Worm (Caenorhabditis elegans) whole organism, early embryonic: ENCODE data around the gene frpr-2.

Experiments used
- B0310.2 ChIP-seq: sonication (generic microtip); optimal IDR thresholded peaks from 2 replicates; lab custom pipeline; 2016; ENCODE audit warnings: mild to moderate bottlenecking, missing genetic modification characterization, missing compliant biosample characterization
- F13C5.2 ChIP-seq: sonication (generic microtip); optimal IDR thresholded peaks from 2 replicates; lab custom pipeline; 2017; ENCODE audit warnings: mild to moderate bottlenecking, missing genetic modification characterization, inconsistent platforms, missing compliant biosample characterization
- aly-1 ChIP-seq: sonication (generic microtip); optimal IDR thresholded peaks from 2 replicates; lab custom pipeline; 2016; ENCODE audit warnings: missing genetic modification characterization, missing compliant biosample characterization
- ama-1 ChIP-seq: fragments of 150-350 bp; optimal IDR thresholded peaks from 2 replicates; lab custom pipeline; 2014
- ceh-13 ChIP-seq: fragments of 200-800 bp; sonication (Bioruptor generic); optimal IDR thresholded peaks from 2 replicates; lab custom pipeline; 2018; ENCODE audit warnings: mild to moderate bottlenecking, missing genetic modification characterization, missing compliant biosample characterization
- ceh-36 ChIP-seq: sonication (generic microtip); optimal IDR thresholded peaks from 2 replicates; lab custom pipeline; 2016; ENCODE audit warnings: missing genetic modification characterization, inconsistent platforms, missing compliant biosample characterization
- ets-7 ChIP-seq: sonication (generic microtip); optimal IDR thresholded peaks from 2 replicates; lab custom pipeline; 2016; ENCODE audit warnings: missing genotype, missing genetic modification characterization, missing compliant biosample characterization
- flt-1 ChIP-seq: fragments of 200-800 bp; sonication (Bioruptor generic); IDR thresholded peaks from 2 replicates; pipeline ENCODE4 v1.3.6; 2022; ENCODE audit warnings: missing genetic modification characterization, missing compliant biosample characterization
- hmbx-1 ChIP-seq: sonication (generic microtip); optimal IDR thresholded peaks from 2 replicates; lab custom pipeline; 2016; ENCODE audit warnings: mild to moderate bottlenecking, missing genetic modification characterization, missing compliant biosample characterization
- hmg-4 ChIP-seq: fragments of 200-800 bp; sonication (Bioruptor generic); optimal IDR thresholded peaks from 2 replicates; lab custom pipeline; 2018; ENCODE audit warnings: mild to moderate bottlenecking, missing genetic modification characterization, missing compliant biosample characterization
- hnd-1 ChIP-seq: sonication (generic microtip); optimal IDR thresholded peaks from 2 replicates; lab custom pipeline; 2016; ENCODE audit warnings: missing genetic modification characterization, missing compliant biosample characterization
- pes-1 ChIP-seq: fragments of 200-800 bp; sonication (Bioruptor generic); IDR thresholded peaks from 2 replicates; pipeline ENCODE4 v1.3.6; 2022; ENCODE audit warnings: missing genetic modification reagents, missing genetic modification characterization, missing compliant biosample characterization
- scrt-1 ChIP-seq: fragments of 200-800 bp; sonication (Bioruptor generic); IDR thresholded peaks from 2 replicates; pipeline ENCODE4 v1.3.6; 2022; ENCODE audit warnings: missing genetic modification characterization, missing compliant biosample characterization
- sea-1 ChIP-seq: fragments of 200-800 bp; sonication (Bioruptor generic); conservative IDR thresholded peaks from 2 replicates; pipeline ENCODE4 v1.3.6; 2022; ENCODE audit warnings: missing genetic modification characterization, missing compliant biosample characterization
- tbx-11 ChIP-seq: fragments of 200-800 bp; sonication (Bioruptor generic); IDR thresholded peaks from 2 replicates; pipeline ENCODE4 v1.3.6; 2022; ENCODE audit warnings: missing genetic modification characterization, missing compliant biosample characterization
- tbx-37 ChIP-seq: fragments of 200-800 bp; sonication (Bioruptor generic); conservative IDR thresholded peaks from 2 replicates; pipeline ENCODE4 v1.3.6; 2022; ENCODE audit warnings: missing genetic modification reagents, missing genetic modification characterization, missing compliant biosample characterization
- tra-4 ChIP-seq: sonication (generic microtip); optimal IDR thresholded peaks from 2 replicates; lab custom pipeline; 2017; ENCODE audit warnings: missing genetic modification characterization, missing compliant biosample characterization

Gene frpr-2

DNA sequence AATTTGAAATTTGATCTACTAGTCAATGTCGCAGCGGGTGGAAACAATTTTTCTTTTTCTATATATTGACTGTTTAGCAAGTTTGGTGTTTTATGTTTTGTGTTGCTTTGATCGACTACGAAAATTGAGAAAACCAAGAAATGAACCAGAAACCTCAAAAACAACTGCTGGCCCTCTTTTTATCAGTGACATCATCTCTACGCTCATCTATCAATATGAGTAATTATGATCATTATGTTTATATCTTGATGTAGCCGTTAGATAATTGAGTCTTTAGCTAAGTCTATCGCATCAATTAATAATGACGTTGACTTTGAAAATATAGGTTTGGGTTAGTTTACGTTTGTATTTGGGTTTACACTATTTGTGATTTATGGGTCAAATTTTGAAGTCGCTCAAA lies 29.6 kb upstream of the frpr-2 start:
- no peak for TF ChIP-seq tra-4 (tag; lab: Kevin White, UChicago)
- TF ChIP-seq sea-1 = no peak
- TF ChIP-seq ceh-13 (GFP tag; lab: Kevin White, UChicago) = no peak
- no peak for TF ChIP-seq hnd-1 (tag; lab: Kevin White, UChicago)
- no peak for TF ChIP-seq B0310.2
- TF ChIP-seq ceh-36 (tag; lab: Kevin White, UChicago) = no peak
- TF ChIP-seq aly-1 (tag; lab: Kevin White, UChicago) = no peak
- no peak for TF ChIP-seq flt-1
- TF ChIP-seq F13C5.2 (tag; lab: Kevin White, UChicago) = no peak
- TF ChIP-seq scrt-1 = no peak
- no peak for TF ChIP-seq tbx-37 (GFP tag; lab: Robert Waterston, UW)
- TF ChIP-seq ets-7 = no peak
- TF ChIP-seq pes-1 = no peak
- no peak for TF ChIP-seq ama-1 (lab: Kevin White, UChicago)
- no peak for TF ChIP-seq tbx-11 (GFP tag; lab: Robert Waterston, UW)
- TF ChIP-seq hmg-4 (GFP tag; lab: Kevin White, UChicago) = no peak
- TF ChIP-seq hmbx-1 = no peak

DNA sequence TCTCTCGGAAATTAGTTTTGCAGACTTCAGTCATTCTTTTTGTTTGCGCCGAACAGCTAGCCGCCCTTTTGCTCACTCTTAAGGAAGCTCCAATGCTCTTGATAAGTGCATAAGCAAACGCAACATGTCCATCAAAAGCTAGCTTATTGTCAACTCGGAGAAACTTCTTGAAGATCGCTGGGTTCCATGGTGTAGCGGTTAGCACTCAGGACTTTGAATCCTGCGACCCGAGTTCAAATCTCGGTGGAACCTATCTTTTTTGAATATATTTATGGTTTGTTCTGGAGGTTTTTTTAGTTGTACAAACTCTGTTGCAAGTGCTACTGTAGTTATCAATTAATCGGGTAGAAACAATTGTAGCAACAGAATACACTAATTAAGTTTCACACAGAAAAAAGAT lies 27.7 kb upstream of the frpr-2 start:
- TF ChIP-seq tra-4 (tag; lab: Kevin White, UChicago) (no peak), ama-1 (lab: Kevin White, UChicago) (no peak), ets-7 (no peak), sea-1 (no peak), hmg-4 (GFP tag; lab: Kevin White, UChicago) (no peak), pes-1 (no peak), hmbx-1 (no peak), B0310.2 (no peak), flt-1 (no peak), ceh-36 (tag; lab: Kevin White, UChicago) (no peak), scrt-1 (no peak), tbx-11 (GFP tag; lab: Robert Waterston, UW) (no peak), tbx-37 (GFP tag; lab: Robert Waterston, UW) (no peak), aly-1 (tag; lab: Kevin White, UChicago) (no peak), ceh-13 (GFP tag; lab: Kevin White, UChicago) (no peak), hnd-1 (tag; lab: Kevin White, UChicago) (no peak)

DNA sequence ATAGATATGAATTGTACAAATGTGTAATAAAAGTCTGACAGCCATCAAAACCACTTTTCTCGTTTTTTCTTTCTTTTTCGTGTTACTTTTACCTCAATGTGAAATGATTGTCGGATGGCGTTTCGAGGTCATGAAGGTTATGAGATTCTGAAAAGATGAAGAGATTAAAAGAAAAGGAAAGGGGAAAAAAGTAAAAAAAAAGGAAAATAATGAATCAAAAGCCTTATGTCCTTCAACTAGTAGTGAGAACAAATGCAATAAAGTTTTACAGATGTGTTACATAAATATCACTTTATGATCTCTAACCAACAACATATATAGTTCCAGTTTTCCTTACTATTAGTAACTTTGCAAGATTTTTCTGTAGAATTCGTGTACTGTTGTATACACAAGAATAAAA lies 24.5 kb upstream of the frpr-2 start, which contains the start of gene gmap-3:
Gene gmap-3, minus strand, starts transcription at position 148 of the 400 bp plus-strand sequence.
- TF ChIP-seq ets-7 (no peak), hmg-4 (GFP tag; lab: Kevin White, UChicago) (no peak), ceh-36 (tag; lab: Kevin White, UChicago) (no peak), sea-1 (no peak), pes-1 (no peak), F13C5.2 (tag; lab: Kevin White, UChicago) (no peak), tbx-37 (GFP tag; lab: Robert Waterston, UW) (no peak), aly-1 (tag; lab: Kevin White, UChicago) (no peak), tbx-11 (GFP tag; lab: Robert Waterston, UW) (no peak)

DNA sequence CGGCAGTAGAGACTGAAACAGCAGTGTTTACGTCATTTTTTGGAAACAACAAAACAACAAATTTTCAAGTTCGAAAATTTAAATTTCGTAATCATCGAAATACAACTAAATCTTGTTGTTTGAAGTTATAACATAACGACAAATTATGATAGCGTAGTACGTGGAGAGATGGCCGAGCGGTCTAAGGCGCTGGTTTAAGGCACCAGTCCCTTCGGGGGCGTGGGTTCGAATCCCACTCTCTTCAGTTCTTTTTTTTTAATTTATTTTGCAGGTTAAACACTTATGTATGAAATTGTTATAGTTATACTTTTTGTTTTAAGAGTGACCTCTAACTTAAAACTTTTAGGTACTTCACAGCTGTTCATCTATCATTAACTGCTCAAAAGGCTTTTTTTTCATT lies 23.0 kb upstream of the frpr-2 start:
- TF ChIP-seq sea-1 = no peak
- TF ChIP-seq hmbx-1 = no peak
- TF ChIP-seq ceh-13 (GFP tag; lab: Kevin White, UChicago) = no peak
- no peak for TF ChIP-seq aly-1 (tag; lab: Kevin White, UChicago)

DNA sequence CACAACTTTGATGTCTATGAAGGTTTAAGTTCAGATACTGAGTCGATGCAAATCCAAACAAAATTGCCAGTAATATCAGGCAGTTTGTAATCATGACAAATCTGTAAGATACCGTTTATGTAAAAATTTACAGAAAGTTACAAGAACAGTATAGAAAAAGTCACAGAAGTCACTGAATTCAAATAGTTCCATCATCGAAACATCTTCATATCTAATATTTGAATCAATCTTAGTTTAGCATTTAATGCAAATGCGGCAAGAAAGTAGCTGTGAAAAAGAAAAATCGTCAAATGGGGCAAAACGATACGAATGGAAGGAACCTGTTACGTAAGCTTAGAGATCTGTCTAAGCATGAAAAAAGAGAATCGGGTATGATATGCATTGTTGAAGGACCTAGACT lies 22.1 kb upstream of the frpr-2 start, which contains the start of gene gmap-2:
Gene gmap-2, minus strand, starts transcription at position 101 of the 400 bp plus-strand sequence.
- TF ChIP-seq B0310.2 = no peak
- no peak for TF ChIP-seq pes-1
- TF ChIP-seq aly-1 (tag; lab: Kevin White, UChicago) = no peak

DNA sequence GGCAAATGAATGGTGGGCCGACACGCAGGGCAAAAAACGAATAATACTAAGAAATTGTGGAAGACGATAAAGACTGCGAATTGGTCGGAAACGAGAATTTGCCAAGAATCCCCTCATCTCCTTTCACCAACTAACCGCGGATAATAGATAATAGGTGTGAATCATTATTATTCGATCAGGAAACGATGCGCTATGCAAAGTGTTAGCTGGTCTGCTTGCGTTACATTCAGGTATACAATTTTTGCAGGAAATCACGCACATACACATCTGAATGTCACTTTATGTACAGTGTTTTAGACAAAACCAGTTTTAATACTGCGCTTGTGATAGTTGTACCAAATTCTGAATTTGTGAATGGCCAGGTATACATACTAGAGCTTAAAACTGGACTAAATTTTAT lies 20.6 kb upstream of the frpr-2 start:
- no peak for TF ChIP-seq pes-1
- TF ChIP-seq tbx-11 (GFP tag; lab: Robert Waterston, UW) = no peak
- TF ChIP-seq ama-1 (lab: Kevin White, UChicago) = no peak
- TF ChIP-seq hnd-1 (tag; lab: Kevin White, UChicago) = no peak
- no peak for TF ChIP-seq tra-4 (tag; lab: Kevin White, UChicago)
- no peak for TF ChIP-seq aly-1 (tag; lab: Kevin White, UChicago)
- no peak for TF ChIP-seq F13C5.2 (tag; lab: Kevin White, UChicago)
- TF ChIP-seq scrt-1 = no peak
- TF ChIP-seq hmg-4 (GFP tag; lab: Kevin White, UChicago) = no peak
- TF ChIP-seq ceh-36 (tag; lab: Kevin White, UChicago) = no peak
- no peak for TF ChIP-seq ceh-13 (GFP tag; lab: Kevin White, UChicago)
- TF ChIP-seq flt-1 = no peak

DNA sequence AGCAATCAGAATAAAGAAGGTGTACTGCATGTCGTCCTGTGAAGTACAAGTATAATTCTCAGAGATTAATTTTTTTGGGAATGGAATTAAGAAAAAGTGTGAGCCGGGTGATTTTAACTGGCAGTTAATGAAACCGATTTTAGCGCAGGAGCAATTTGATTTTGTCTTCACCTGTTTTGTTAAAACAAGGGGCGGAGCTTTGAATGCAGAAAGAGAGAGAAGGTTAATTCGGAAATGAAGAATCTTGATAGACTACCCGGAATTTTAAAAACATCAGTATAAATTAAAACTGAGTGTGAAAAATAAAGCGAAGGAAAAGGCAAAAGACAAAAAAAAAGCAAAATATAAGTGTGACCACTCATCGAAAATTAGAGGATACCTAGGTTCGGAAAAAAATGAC lies 18.7 kb upstream of the frpr-2 start, which contains the start of gene C05E7.3:
Gene C05E7.3, minus strand, starts transcription at position 101 of the 400 bp plus-strand sequence.
- TF ChIP-seq ceh-13 (GFP tag; lab: Kevin White, UChicago) (no peak), tbx-11 (GFP tag; lab: Robert Waterston, UW) (no peak), hmbx-1 (no peak), aly-1 (tag; lab: Kevin White, UChicago) (no peak), hmg-4 (GFP tag; lab: Kevin White, UChicago) (no peak), ceh-36 (tag; lab: Kevin White, UChicago) (no peak), ama-1 (lab: Kevin White, UChicago) (no peak)

DNA sequence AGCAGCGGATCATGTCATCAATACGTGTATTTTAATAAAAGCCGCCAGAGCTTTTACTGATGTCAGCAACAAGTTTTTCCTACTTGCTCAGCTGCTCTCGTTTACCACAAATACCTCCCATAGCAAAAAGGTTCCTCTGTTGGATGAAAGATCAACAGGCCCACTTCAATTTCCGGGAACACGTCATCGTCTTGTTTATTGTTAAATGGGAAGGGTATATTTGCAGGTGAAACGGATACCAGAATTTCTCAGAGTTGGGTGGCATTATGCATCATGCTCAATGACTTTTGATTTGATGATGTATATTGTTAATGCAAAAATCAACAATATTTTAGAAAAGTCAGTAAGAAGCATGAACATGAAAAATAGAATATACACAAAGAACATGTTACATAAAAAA lies 14.1 kb upstream of the frpr-2 start:
- TF ChIP-seq pes-1 (no peak), hmg-4 (GFP tag; lab: Kevin White, UChicago) (no peak), flt-1 (no peak), F13C5.2 (tag; lab: Kevin White, UChicago) (no peak), ceh-36 (tag; lab: Kevin White, UChicago) (no peak), tbx-11 (GFP tag; lab: Robert Waterston, UW) (no peak), ets-7 (no peak), tra-4 (tag; lab: Kevin White, UChicago) (no peak), tbx-37 (GFP tag; lab: Robert Waterston, UW) (no peak)
